Worm (Caenorhabditis elegans) whole organism, L2 larva: Measurements from ENCODE around the gene eri-1.

Source experiments
- R02D3.7 ChIP-seq: fragments of 150-350 bp; optimal IDR thresholded peaks from 2 replicates; lab custom pipeline; 2014; ENCODE audit warnings: missing biosample characterization, missing genetic modification characterization
- aly-2 ChIP-seq: fragments of 150-350 bp; optimal IDR thresholded peaks from 2 replicates; lab custom pipeline; 2014; ENCODE audit warnings: missing biosample characterization, missing genetic modification characterization
- ama-1 ChIP-seq: fragments of 150-350 bp; optimal IDR thresholded peaks from 2 replicates; lab custom pipeline; 2018; ENCODE audit warnings: inconsistent platforms
- nhr-11 ChIP-seq: fragments of 150-350 bp; optimal IDR thresholded peaks from 2 replicates; lab custom pipeline; 2014; ENCODE audit warnings: missing biosample characterization, missing genetic modification characterization
- skn-1 ChIP-seq: sonication (generic microtip); optimal IDR thresholded peaks from 2 replicates; lab custom pipeline; 2017; ENCODE audit warnings: missing biosample characterization, missing genetic modification characterization
- sma-9 ChIP-seq, 2 experiments: fragments of 150-350 bp in 1 of 2; sonication (generic microtip) in 1 of 2; optimal IDR thresholded peaks; 2 replicates each; lab custom pipeline; 2014 to 2016; ENCODE audit warnings: missing genetic modification characterization in 2 of 2, mild to moderate bottlenecking in 1 of 2, missing biosample characterization in 1 of 2, missing compliant biosample characterization in 1 of 2, missing genetic modification reagents in 1 of 2, moderate library complexity in 1 of 2
- snpc-4 ChIP-seq: fragments of 150-350 bp; optimal IDR thresholded peaks from 2 replicates; lab custom pipeline; 2014; ENCODE audit warnings: missing biosample characterization, missing genetic modification characterization
- unc-55 ChIP-seq: fragments of 150-350 bp; sonication (generic microtip); optimal IDR thresholded peaks from 3 replicates; lab custom pipeline; 2014; ENCODE audit warnings: missing biosample characterization, missing genetic modification reagents, missing genetic modification characterization
- ztf-11 ChIP-seq: sonication (generic microtip); optimal IDR thresholded peaks from 2 replicates; lab custom pipeline; 2017; ENCODE audit warnings: missing biosample characterization, missing genetic modification characterization

- TF ChIP-seq aly-2 (tag; lab: Kevin White, UChicago) (no peak), unc-55 (GFP tag; lab: Kevin White, UChicago) (no peak), snpc-4 (no peak), ztf-11 (tag; lab: Kevin White, UChicago) (no peak), skn-1 (no peak), ama-1 (no peak), sma-9 (GFP tag; optimal IDR thresholded peaks at IDR 0.05; lab: Kevin White, UChicago) (no peak), sma-9 (tag; optimal IDR thresholded peaks at IDR 0.05; lab: Kevin White, UChicago) (no peak), R02D3.7 (tag; lab: Kevin White, UChicago) (no peak), nhr-11 (tag; lab: Kevin White, UChicago) (no peak)
Measured at ce11 chrIV:386576-386975, 33.2 kb downstream of the eri-1 start, which contains the start of gene T07A9.14.
